ENCODE assay signal across 2 fruit fly cellular contexts in genomic region chrX:16263415-16263814, dm6.
A peak's percentile ranks its signal among the peaks of the same experiment; 100 is the strongest.
TF ChIP-seq lines count a peak whose summit lies in the region.

No protein-coding gene starts in this region.

TF ChIP-seq in whole organism, embryonic, 481 proteins besides CTCF, POLR2A, EP300 and RAD21 (continued from another document and continues in another):
- TF ChIP-seq bbx (GFP tag; IDR thresholded peaks at IDR 0.05; lab: Robert Waterston, UW; ENCODE audit: partially characterized antibody) (no peak), NFAT (GFP tag; IDR thresholded peaks at IDR 0.05; lab: Robert Waterston, UW) (peak; percentile 41), ase (GFP tag; IDR thresholded peaks at IDR 0.05; lab: Robert Waterston, UW) (peak; percentile 63), onecut (GFP tag; IDR thresholded peaks at IDR 0.05; lab: Robert Waterston, UW) (peak; percentile 79), CG7372 (GFP tag; IDR thresholded peaks at IDR 0.05; lab: Robert Waterston, UW) (peak; percentile 51; the same call in 1 of the 2 replicates), vvl (GFP tag; IDR thresholded peaks at IDR 0.05; lab: Robert Waterston, UW) (peak; percentile 90), CG4424 (GFP tag; optimal IDR thresholded peaks at IDR 0.05; lab: Kevin White, UChicago) (peak; percentile 77), CG7928 (GFP tag; optimal IDR thresholded peaks at IDR 0.05; lab: Kevin White, UChicago) (no peak), pnt (GFP tag; optimal IDR thresholded peaks at IDR 0.05; lab: Kevin White, UChicago) (peak; percentile 48), peb (GFP tag; IDR thresholded peaks at IDR 0.05; lab: Robert Waterston, UW) (peak; percentile 56; the same call in 1 of the 2 replicates), Opbp (GFP tag; IDR thresholded peaks at IDR 0.05; lab: Robert Waterston, UW; ENCODE audit: partially characterized antibody) (no peak), yki (optimal IDR thresholded peaks at IDR 0.05; lab: Kevin White, UChicago) (no peak), Rfx (GFP tag; IDR thresholded peaks at IDR 0.05; lab: Robert Waterston, UW) (peak; percentile 77), Nf-YB (GFP tag; optimal IDR thresholded peaks at IDR 0.05; lab: Kevin White, UChicago) (peak; percentile 50), Lim3 (GFP tag; IDR thresholded peaks at IDR 0.05; lab: Robert Waterston, UW) (peak; percentile 45; the same call in 1 of the 2 replicates), NC2β (GFP tag; optimal IDR thresholded peaks at IDR 0.05; lab: Kevin White, UChicago) (peak; percentile 42), Kr (GFP tag; optimal IDR thresholded peaks at IDR 0.05; lab: Kevin White, UChicago) (no peak), CG7839 (tag; optimal IDR thresholded peaks at IDR 0.05; lab: Kevin White, UChicago) (peak; percentile 87), trem (tag; optimal IDR thresholded peaks at IDR 0.05; lab: Kevin White, UChicago) (peak; percentile 69), Neu2 (GFP tag; optimal IDR thresholded peaks at IDR 0.05; lab: Kevin White, UChicago; ENCODE audit: borderline replicate concordance) (no peak), CG17385 (GFP tag; optimal IDR thresholded peaks at IDR 0.05; lab: Kevin White, UChicago) (peak; percentile 72), Doc2 (GFP tag; IDR thresholded peaks at IDR 0.05; lab: Robert Waterston, UW) (no peak), pfk (GFP tag; optimal IDR thresholded peaks at IDR 0.05; lab: Kevin White, UChicago) (no peak), CG11560 (tag; IDR thresholded peaks at IDR 0.05; lab: Robert Waterston, UW) (peak; percentile 44; the same call in 1 of the 3 replicates), odd (GFP tag; optimal IDR thresholded peaks at IDR 0.05; lab: Kevin White, UChicago) (peak; percentile 62), CG1832 (GFP tag; optimal IDR thresholded peaks at IDR 0.05; lab: Kevin White, UChicago) (no peak), CG17361 (GFP tag; IDR thresholded peaks at IDR 0.05; lab: Robert Waterston, UW) (peak; percentile 72), jing (GFP tag; optimal IDR thresholded peaks at IDR 0.05; lab: Kevin White, UChicago) (peak; percentile 68), Ets97D (GFP tag; optimal IDR thresholded peaks at IDR 0.05; lab: Kevin White, UChicago) (peak; percentile 18), Hr39 (optimal IDR thresholded peaks at IDR 0.05; lab: Kevin White, UChicago) (no peak), CG16779 (GFP tag; IDR thresholded peaks at IDR 0.05; lab: Robert Waterston, UW) (no peak), CG18599 (GFP tag; optimal IDR thresholded peaks at IDR 0.05; lab: Kevin White, UChicago) (peak; percentile 88), psq (GFP tag; optimal IDR thresholded peaks at IDR 0.05; lab: Kevin White, UChicago) (no peak), YL-1 (GFP tag; optimal IDR thresholded peaks at IDR 0.05; lab: Kevin White, UChicago) (no peak), Gsc (GFP tag; IDR thresholded peaks at IDR 0.05; lab: Robert Waterston, UW) (peak; percentile 65), CG15601 (tag; optimal IDR thresholded peaks at IDR 0.05; lab: Kevin White, UChicago) (peak; percentile 68), h (optimal IDR thresholded peaks at IDR 0.05; lab: Kevin White, UChicago) (no peak), HHEX (GFP tag; optimal IDR thresholded peaks at IDR 0.05; lab: Kevin White, UChicago) (peak; percentile 75), CG30020 (tag; optimal IDR thresholded peaks at IDR 0.05; lab: Kevin White, UChicago) (peak; percentile 36), abd-A (tag; optimal IDR thresholded peaks at IDR 0.05; lab: Kevin White, UChicago) (peak; percentile 50), tll (GFP tag; optimal IDR thresholded peaks at IDR 0.05; lab: Kevin White, UChicago) (no peak), CG31441 (GFP tag; IDR thresholded peaks at IDR 0.05; lab: Robert Waterston, UW) (peak; percentile 84), nau (GFP tag; optimal IDR thresholded peaks at IDR 0.05; lab: Kevin White, UChicago) (peak; percentile 55), CG12942 (GFP tag; optimal IDR thresholded peaks at IDR 0.05; lab: Kevin White, UChicago) (peak; percentile 44), ato (GFP tag; IDR thresholded peaks at IDR 0.05; lab: Robert Waterston, UW; ENCODE audit: partially characterized antibody) (no peak), caup (GFP tag; optimal IDR thresholded peaks at IDR 0.05; lab: Kevin White, UChicago; ENCODE audit: severe bottlenecking) (peak; percentile 73), CG4854 (GFP tag; optimal IDR thresholded peaks at IDR 0.05; lab: Kevin White, UChicago) (peak; percentile 51), Aef1 (GFP tag; IDR thresholded peaks at IDR 0.05; lab: Robert Waterston, UW) (peak; percentile 69), Deaf1 (tag; optimal IDR thresholded peaks at IDR 0.05; lab: Kevin White, UChicago) (peak; percentile 50), Usf (GFP tag; optimal IDR thresholded peaks at IDR 0.05; lab: Kevin White, UChicago) (peak; percentile 55), tap (tag; optimal IDR thresholded peaks at IDR 0.05; lab: Kevin White, UChicago) (peak; percentile 79), CG15011 (GFP tag; optimal IDR thresholded peaks at IDR 0.05; lab: Kevin White, UChicago) (peak; percentile 40), sima (GFP tag; optimal IDR thresholded peaks at IDR 0.05; lab: Kevin White, UChicago) (no peak), CG9817 (tag; optimal IDR thresholded peaks at IDR 0.05; lab: Kevin White, UChicago) (peak; percentile 76), CG18619 (GFP tag; optimal IDR thresholded peaks at IDR 0.05; lab: Kevin White, UChicago) (peak; percentile 60), unc-4 (GFP tag; IDR thresholded peaks at IDR 0.05; lab: Robert Waterston, UW; ENCODE audit: partially characterized antibody) (no peak), CG33213 (GFP tag; optimal IDR thresholded peaks at IDR 0.05; lab: Kevin White, UChicago) (peak; percentile 22), CG18476 (GFP tag; optimal IDR thresholded peaks at IDR 0.05; lab: Kevin White, UChicago) (peak; percentile 46), vnd (GFP tag; IDR thresholded peaks at IDR 0.05; lab: Robert Waterston, UW; ENCODE audit: partially characterized antibody) (no peak), CG11696 (GFP tag; IDR thresholded peaks at IDR 0.05; lab: Robert Waterston, UW) (peak; percentile 88), CG8765 (GFP tag; IDR thresholded peaks at IDR 0.05; lab: Robert Waterston, UW) (peak; percentile 76), CG31365 (tag; optimal IDR thresholded peaks at IDR 0.05; lab: Kevin White, UChicago) (peak; percentile 35), CoRest (tag; optimal IDR thresholded peaks at IDR 0.05; lab: Kevin White, UChicago) (peak; percentile 76), CG11085 (GFP tag; IDR thresholded peaks at IDR 0.05; lab: Robert Waterston, UW) (peak; percentile 66), maf-S (GFP tag; optimal IDR thresholded peaks at IDR 0.05; lab: Kevin White, UChicago) (peak; percentile 15)

TF ChIP-seq in whole organism, prepupa, 60 proteins besides CTCF, POLR2A, EP300 and RAD21 (continued from another document):
- TF ChIP-seq lz (GFP tag; optimal IDR thresholded peaks at IDR 0.05; lab: Kevin White, UChicago) (peak; percentile 54), CG32006 (GFP tag; optimal IDR thresholded peaks at IDR 0.05; lab: Kevin White, UChicago) (peak; percentile 55), achi (GFP tag; optimal IDR thresholded peaks at IDR 0.05; lab: Kevin White, UChicago) (peak; percentile 60), Hr38 (GFP tag; optimal IDR thresholded peaks at IDR 0.05; lab: Kevin White, UChicago) (no peak), CG6808 (GFP tag; optimal IDR thresholded peaks at IDR 0.05; lab: Kevin White, UChicago) (peak; percentile 60), cyc (GFP tag; optimal IDR thresholded peaks at IDR 0.05; lab: Kevin White, UChicago) (peak; percentile 59), CG16779 (tag; optimal IDR thresholded peaks at IDR 0.05; lab: Kevin White, UChicago) (no peak), vri (GFP tag; optimal IDR thresholded peaks at IDR 0.05; lab: Kevin White, UChicago) (peak; percentile 26), CG1621 (tag; optimal IDR thresholded peaks at IDR 0.05; lab: Kevin White, UChicago) (peak; percentile 55), dsx (GFP tag; optimal IDR thresholded peaks at IDR 0.05; lab: Kevin White, UChicago; ENCODE audit: poor library complexity, severe bottlenecking) (peak; percentile 64), dac (GFP tag; optimal IDR thresholded peaks at IDR 0.05; lab: Kevin White, UChicago) (no peak), Met (GFP tag; optimal IDR thresholded peaks at IDR 0.05; lab: Kevin White, UChicago) (peak; percentile 61), Hr39 (GFP tag; optimal IDR thresholded peaks at IDR 0.05; lab: Kevin White, UChicago) (peak; percentile 53), salr (GFP tag; optimal IDR thresholded peaks at IDR 0.05; lab: Kevin White, UChicago) (peak in 1 of 2 experiments; percentile 6), Eip78C (GFP tag; lab: Kevin White, UChicago) (peak; percentile 90), fkh (GFP tag; optimal IDR thresholded peaks at IDR 0.05; lab: Kevin White, UChicago) (no peak), Sox102F (GFP tag; optimal IDR thresholded peaks at IDR 0.05; lab: Kevin White, UChicago) (peak; percentile 60), Eip93F (GFP tag; optimal IDR thresholded peaks at IDR 0.05; lab: Kevin White, UChicago) (peak; percentile 9), OdsH (GFP tag; optimal IDR thresholded peaks at IDR 0.05; lab: Kevin White, UChicago) (peak; percentile 62), Blimp-1 (GFP tag; optimal IDR thresholded peaks at IDR 0.05; lab: Kevin White, UChicago) (no peak), CG11294 (GFP tag; IDR thresholded peaks at IDR 0.05; lab: Robert Waterston, UW) (no peak), Eip75B (GFP tag; optimal IDR thresholded peaks at IDR 0.05; lab: Kevin White, UChicago) (peak; percentile 59), CG8119 (GFP tag; IDR thresholded peaks at IDR 0.05; lab: Robert Waterston, UW) (peak; percentile 58; the same call in 2 of the 3 replicates), Ets21C (GFP tag; optimal IDR thresholded peaks at IDR 0.05; lab: Kevin White, UChicago) (peak; percentile 18), CG31627 (GFP tag; optimal IDR thresholded peaks at IDR 0.05; lab: Kevin White, UChicago) (peak; percentile 53), CG34406 (GFP tag; optimal IDR thresholded peaks at IDR 0.05; lab: Kevin White, UChicago) (peak; percentile 56), CG7368 (GFP tag; optimal IDR thresholded peaks at IDR 0.05; lab: Kevin White, UChicago) (peak; percentile 51), spab (GFP tag; optimal IDR thresholded peaks at IDR 0.05; lab: Kevin White, UChicago) (peak; percentile 58), CG6792 (GFP tag; optimal IDR thresholded peaks at IDR 0.05; lab: Kevin White, UChicago) (peak; percentile 59), Smox (GFP tag; optimal IDR thresholded peaks at IDR 0.05; lab: Kevin White, UChicago) (peak; percentile 49), CG6163 (GFP tag; IDR thresholded peaks at IDR 0.05; lab: Robert Waterston, UW) (peak; percentile 79), CG4318 (GFP tag; optimal IDR thresholded peaks at IDR 0.05; lab: Kevin White, UChicago) (no peak), Hr4 (GFP tag; optimal IDR thresholded peaks at IDR 0.05; lab: Kevin White, UChicago) (peak; percentile 49), CG6854 (GFP tag; optimal IDR thresholded peaks at IDR 0.05; lab: Kevin White, UChicago) (peak; percentile 6), net (GFP tag; optimal IDR thresholded peaks at IDR 0.05; lab: Kevin White, UChicago) (peak; percentile 29), Sox15 (GFP tag; optimal IDR thresholded peaks at IDR 0.05; lab: Kevin White, UChicago) (peak; percentile 10), CG8632 (GFP tag; optimal IDR thresholded peaks at IDR 0.05; lab: Kevin White, UChicago) (peak; percentile 45)
